Worm (Caenorhabditis elegans) whole organism, young adult: ENCODE data around the gene col-168.

Source experiments
- B0019.2 ChIP-seq: fragments of 200-800 bp; sonication (Bioruptor generic); conservative IDR thresholded peaks from 2 replicates; pipeline ENCODE4 v1.3.6; 2022; ENCODE audit warnings: missing genetic modification reagents, missing genetic modification characterization, missing compliant biosample characterization
- B0261.1 ChIP-seq: sonication (generic microtip); optimal IDR thresholded peaks from 2 replicates; lab custom pipeline; 2016; ENCODE audit warnings: mild to moderate bottlenecking, missing genetic modification characterization, moderate library complexity, missing compliant biosample characterization
- F22D6.2 ChIP-seq: sonication (generic microtip); optimal IDR thresholded peaks from 2 replicates; lab custom pipeline; 2016; ENCODE audit warnings: mild to moderate bottlenecking, missing genetic modification characterization, missing compliant biosample characterization
- F33H1.4 ChIP-seq: fragments of 200-800 bp; sonication (Bioruptor generic); IDR thresholded peaks from 2 replicates; pipeline ENCODE4 v1.3.6; 2022; ENCODE audit warnings: missing genetic modification reagents, missing genetic modification characterization, missing compliant biosample characterization
- F52B5.7 ChIP-seq: sonication (generic microtip); optimal IDR thresholded peaks from 2 replicates; lab custom pipeline; 2016; ENCODE audit warnings: mild to moderate bottlenecking, missing genetic modification characterization, missing compliant biosample characterization
- F57C9.4 ChIP-seq: sonication (generic microtip); optimal IDR thresholded peaks from 2 replicates; lab custom pipeline; 2017; ENCODE audit warnings: mild to moderate bottlenecking, missing genetic modification characterization, missing compliant biosample characterization
- K12H6.12 ChIP-seq: fragments of 200-800 bp; sonication (Bioruptor generic); optimal IDR thresholded peaks from 2 replicates; lab custom pipeline; 2018; ENCODE audit warnings: mild to moderate bottlenecking, missing genetic modification characterization, missing compliant biosample characterization
- T26A5.8 ChIP-seq: sonication (generic microtip); optimal IDR thresholded peaks from 2 replicates; lab custom pipeline; 2016; ENCODE audit warnings: missing genetic modification characterization, missing compliant biosample characterization
- Y56A3A.18 ChIP-seq: fragments of 200-800 bp; sonication (Bioruptor generic); IDR thresholded peaks from 2 replicates; pipeline ENCODE4 v1.3.6; 2022; ENCODE audit warnings: missing genetic modification reagents, missing genetic modification characterization, missing compliant biosample characterization
- Y67H2A.10 ChIP-seq: fragments of 200-800 bp; sonication (Bioruptor generic); conservative IDR thresholded peaks from 2 replicates; pipeline ENCODE4 v1.3.6; 2022; ENCODE audit warnings: missing genetic modification reagents, missing genetic modification characterization, missing compliant biosample characterization
- Y79H2A.3 ChIP-seq: fragments of 200-800 bp; sonication (Bioruptor generic); conservative IDR thresholded peaks from 2 replicates; pipeline ENCODE4 v1.3.6; 2022; ENCODE audit warnings: missing genetic modification reagents, missing genetic modification characterization, missing compliant biosample characterization
- ama-1 ChIP-seq, 3 experiments: fragments of 150-350 bp in 1 of 3; sonication (generic microtip) in 2 of 3; optimal IDR thresholded peaks; 2 replicates each; lab custom pipeline; 2014 to 2018; ENCODE audit warnings: missing biosample characterization in 2 of 3, missing genetic modification characterization in 2 of 3, missing genetic modification reagents in 2 of 3
- aptf-3 ChIP-seq: fragments of 200-800 bp; sonication (Bioruptor generic); IDR thresholded peaks from 2 replicates; pipeline ENCODE4 v1.3.6; 2022; ENCODE audit warnings: missing genetic modification characterization, missing compliant biosample characterization
- athp-1 ChIP-seq: sonication (generic microtip); optimal IDR thresholded peaks from 2 replicates; lab custom pipeline; 2017; ENCODE audit warnings: mild to moderate bottlenecking, missing genetic modification characterization, missing compliant biosample characterization
- attf-6 ChIP-seq: fragments of 200-800 bp; sonication (Bioruptor generic); IDR thresholded peaks from 2 replicates; pipeline ENCODE4 v1.3.6; 2022; ENCODE audit warnings: missing genetic modification reagents, missing genetic modification characterization, missing compliant biosample characterization
- bed-2 ChIP-seq: fragments of 200-800 bp; sonication (Bioruptor generic); IDR thresholded peaks from 2 replicates; pipeline ENCODE4 v1.3.6; 2022; ENCODE audit warnings: missing genetic modification reagents, missing genetic modification characterization, missing compliant biosample characterization
- cebp-1 ChIP-seq, 2 experiments: fragments of 200-800 bp in 1 of 2; sonication (Bioruptor generic) in 1 of 2; sonication (generic microtip) in 1 of 2; IDR thresholded peaks in 1 of 2; optimal IDR thresholded peaks in 1 of 2; 2 replicates each; pipeline versions ENCODE4 v1.3.6 to Lab custom; 2017 to 2022; ENCODE audit warnings: missing compliant biosample characterization in 2 of 2, missing genetic modification characterization in 2 of 2, mild to moderate bottlenecking in 1 of 2, missing genetic modification reagents in 1 of 2, moderate library complexity in 1 of 2
- ceh-91 ChIP-seq: fragments of 200-800 bp; sonication (Bioruptor generic); IDR thresholded peaks from 2 replicates; pipeline ENCODE4 v1.3.6; 2022; ENCODE audit warnings: missing genetic modification reagents, missing genetic modification characterization, missing compliant biosample characterization
- dox-1 ChIP-seq: fragments of 200-800 bp; sonication (Bioruptor generic); IDR thresholded peaks from 2 replicates; pipeline ENCODE4 v1.3.6; 2022; ENCODE audit warnings: missing genetic modification reagents, missing genetic modification characterization, missing compliant biosample characterization
- efl-1 ChIP-seq: fragments of 150-350 bp; optimal IDR thresholded peaks from 2 replicates; lab custom pipeline; 2014; ENCODE audit warnings: missing biosample characterization, missing genetic modification reagents, missing genetic modification characterization
- egrh-3 ChIP-seq: fragments of 200-800 bp; sonication (Bioruptor generic); IDR thresholded peaks from 2 replicates; pipeline ENCODE4 v1.3.6; 2022; ENCODE audit warnings: missing genetic modification reagents, missing genetic modification characterization, missing compliant biosample characterization
- ekl-4 ChIP-seq: fragments of 200-800 bp; sonication (Bioruptor generic); IDR thresholded peaks from 2 replicates; pipeline ENCODE4 v1.3.6; 2022; ENCODE audit warnings: missing genetic modification reagents, missing genetic modification characterization, missing compliant biosample characterization
- gei-17 ChIP-seq: fragments of 200-800 bp; sonication (Bioruptor generic); optimal IDR thresholded peaks from 2 replicates; lab custom pipeline; 2018; ENCODE audit warnings: mild to moderate bottlenecking, missing genetic modification characterization, missing compliant biosample characterization
- hlh-26 ChIP-seq: fragments of 200-800 bp; sonication (Bioruptor generic); conservative IDR thresholded peaks from 2 replicates; pipeline ENCODE4 v1.3.6; 2022; ENCODE audit warnings: missing genetic modification reagents, missing genetic modification characterization, missing compliant biosample characterization
- hrde-1 ChIP-seq: sonication (generic microtip); optimal IDR thresholded peaks from 2 replicates; lab custom pipeline; 2016; ENCODE audit warnings: missing genetic modification characterization, mild to moderate bottlenecking, missing compliant biosample characterization, moderate library complexity, missing genotype, missing genetic modification reagents, borderline replicate concordance
- hsf-1 ChIP-seq: fragments of 200-800 bp; sonication (Bioruptor generic); IDR thresholded peaks from 2 replicates; pipeline ENCODE4 v1.3.6; 2022; ENCODE audit warnings: missing genetic modification reagents, missing genetic modification characterization, missing compliant biosample characterization
- lag-1 ChIP-seq: fragments of 200-800 bp; sonication (Bioruptor generic); IDR thresholded peaks from 2 replicates; pipeline ENCODE4 v1.3.6; 2022; ENCODE audit warnings: missing genetic modification reagents, missing genetic modification characterization, missing compliant biosample characterization
- lin-26 ChIP-seq: fragments of 200-800 bp; sonication (Bioruptor generic); IDR thresholded peaks from 2 replicates; pipeline ENCODE4 v1.3.6; 2022; ENCODE audit warnings: missing genetic modification reagents, missing genetic modification characterization, missing compliant biosample characterization
- madf-6 ChIP-seq: fragments of 200-800 bp; sonication (Bioruptor generic); IDR thresholded peaks from 2 replicates; pipeline ENCODE4 v1.3.6; 2022; ENCODE audit warnings: missing genetic modification reagents, missing genetic modification characterization, missing compliant biosample characterization
- mcd-1 ChIP-seq: fragments of 200-800 bp; sonication (Bioruptor generic); IDR thresholded peaks from 2 replicates; pipeline ENCODE4 v1.3.6; 2022; ENCODE audit warnings: missing genetic modification reagents, missing genetic modification characterization, missing compliant biosample characterization
- mel-28 ChIP-seq: sonication (generic microtip); optimal IDR thresholded peaks from 2 replicates; lab custom pipeline; 2016; ENCODE audit warnings: borderline replicate concordance, mild to moderate bottlenecking, missing genetic modification characterization, missing compliant biosample characterization
- nfya-2 ChIP-seq: fragments of 200-800 bp; sonication (Bioruptor generic); IDR thresholded peaks from 2 replicates; pipeline ENCODE4 v1.3.6; 2022; ENCODE audit warnings: missing genetic modification reagents, missing genetic modification characterization, missing compliant biosample characterization
- rec-8 ChIP-seq, 2 experiments: sonication (generic microtip); optimal IDR thresholded peaks; 2 replicates each; lab custom pipeline; 2016; ENCODE audit warnings: mild to moderate bottlenecking in 2 of 2, missing genetic modification characterization in 2 of 2, missing genetic modification reagents in 2 of 2, missing genotype in 2 of 2, missing biosample characterization in 1 of 2, missing compliant biosample characterization in 1 of 2, moderate library complexity in 1 of 2
- tbp1 ChIP-seq: fragments of 200-800 bp; sonication (Bioruptor generic); optimal IDR thresholded peaks from 2 replicates; lab custom pipeline; 2018; ENCODE audit warnings: mild to moderate bottlenecking, missing genetic modification characterization, missing compliant biosample characterization
- tbx-9 ChIP-seq: sonication (generic microtip); optimal IDR thresholded peaks from 2 replicates; lab custom pipeline; 2016; ENCODE audit warnings: borderline replicate concordance, missing genetic modification characterization, inconsistent platforms, missing compliant biosample characterization
- unc-130 ChIP-seq: sonication (generic microtip); optimal IDR thresholded peaks from 2 replicates; lab custom pipeline; 2016; ENCODE audit warnings: missing genetic modification reagents, missing genetic modification characterization, missing compliant biosample characterization
- zfh-2 ChIP-seq: fragments of 200-800 bp; sonication (Bioruptor generic); conservative IDR thresholded peaks from 2 replicates; pipeline ENCODE4 v1.3.6; 2022; ENCODE audit warnings: missing genetic modification reagents, missing genetic modification characterization, missing compliant biosample characterization
- ztf-18 ChIP-seq: sonication (generic microtip); optimal IDR thresholded peaks from 2 replicates; lab custom pipeline; 2016; ENCODE audit warnings: missing genotype, mild to moderate bottlenecking, missing genetic modification characterization, missing compliant biosample characterization
- ztf-28 ChIP-seq: fragments of 200-800 bp; sonication (Bioruptor generic); IDR thresholded peaks from 2 replicates; pipeline ENCODE4 v1.3.6; 2022; ENCODE audit warnings: missing genetic modification reagents, missing genetic modification characterization, missing compliant biosample characterization

The col-168 gene

ce11 chrX:6371192-6372116 lies 45.3 kb downstream of the col-168 start (continued):
- TF ChIP-seq ceh-91 (no peak), ekl-4 (0 out of 2 replicates have a peak, but pooled peaks have one; percentile 27), Y56A3A.18 (no peak; the same call in 1 of the 2 replicates), zfh-2 (GFP tag; lab: Robert Waterston, UW) (no peak), lin-26 (GFP tag; lab: Robert Waterston, UW) (peak; percentile 89; the same call in 1 of the 2 replicates), ama-1 (optimal IDR thresholded peaks at IDR 0.05; lab: Kevin White, UChicago) (no peak), ama-1 (GFP tag; optimal IDR thresholded peaks at IDR 0.05; lab: Kevin White, UChicago) (peak in 1 of 2 experiments; percentile 78), hrde-1 (tag; lab: Kevin White, UChicago) (no peak), Y67H2A.10 (no peak), efl-1 (GFP tag; lab: Kevin White, UChicago) (no peak), attf-6 (GFP tag; lab: Robert Waterston, UW) (no peak), tbx-9 (tag; lab: Kevin White, UChicago) (peak; percentile 13), hlh-26 (GFP tag; lab: Robert Waterston, UW) (no peak), B0261.1 (tag; lab: Kevin White, UChicago) (peak; percentile 97), unc-130 (no peak), egrh-3 (GFP tag; lab: Robert Waterston, UW) (no peak), hsf-1 (no peak), F52B5.7 (tag; lab: Kevin White, UChicago) (no peak), nfya-2 (GFP tag; lab: Robert Waterston, UW) (no peak), aptf-3 (GFP tag; lab: Robert Waterston, UW) (peak; percentile 75; the same call in 1 of the 2 replicates), lag-1 (GFP tag; lab: Robert Waterston, UW) (no peak), dox-1 (no peak; the same call in 1 of the 2 replicates), tbp1 (GFP tag; lab: Kevin White, UChicago) (peak; percentile 97), mcd-1 (GFP tag; lab: Robert Waterston, UW) (no peak), F57C9.4 (tag; lab: Kevin White, UChicago) (no peak), ztf-28 (GFP tag; lab: Robert Waterston, UW) (no peak), ztf-18 (tag; lab: Kevin White, UChicago) (peak; percentile 62), B0019.2 (GFP tag; lab: Robert Waterston, UW) (no peak), cebp-1 (GFP tag; IDR thresholded peaks at IDR 0.05; lab: Robert Waterston, UW) (no peak), cebp-1 (tag; optimal IDR thresholded peaks at IDR 0.05; lab: Kevin White, UChicago) (no peak), F22D6.2 (tag; lab: Kevin White, UChicago) (no peak), gei-17 (GFP tag; lab: Kevin White, UChicago) (peak; percentile 28), madf-6 (GFP tag; lab: Robert Waterston, UW) (no peak), athp-1 (peak; percentile 6), bed-2 (GFP tag; lab: Robert Waterston, UW) (no peak), T26A5.8 (tag; lab: Kevin White, UChicago) (peak; percentile 66), K12H6.12 (tag; lab: Kevin White, UChicago) (peak; percentile 47), rec-8 (tag; optimal IDR thresholded peaks at IDR 0.05; lab: Kevin White, UChicago) (peak; percentile 40 to 76), F33H1.4 (no peak), Y79H2A.3 (GFP tag; lab: Robert Waterston, UW) (no peak), mel-28 (tag; lab: Kevin White, UChicago) (no peak)
